Worm (Caenorhabditis elegans) whole organism, early embryonic: ENCODE results near the gene exh-1.

Experiments
- B0310.2 ChIP-seq: sonication (generic microtip); optimal IDR thresholded peaks from 2 replicates; lab custom pipeline; 2016; ENCODE audit warnings: mild to moderate bottlenecking, missing genetic modification characterization, missing compliant biosample characterization
- F13C5.2 ChIP-seq: sonication (generic microtip); optimal IDR thresholded peaks from 2 replicates; lab custom pipeline; 2017; ENCODE audit warnings: mild to moderate bottlenecking, missing genetic modification characterization, inconsistent platforms, missing compliant biosample characterization
- aly-1 ChIP-seq: sonication (generic microtip); optimal IDR thresholded peaks from 2 replicates; lab custom pipeline; 2016; ENCODE audit warnings: missing genetic modification characterization, missing compliant biosample characterization
- ama-1 ChIP-seq: fragments of 150-350 bp; optimal IDR thresholded peaks from 2 replicates; lab custom pipeline; 2014
- ceh-13 ChIP-seq: fragments of 200-800 bp; sonication (Bioruptor generic); optimal IDR thresholded peaks from 2 replicates; lab custom pipeline; 2018; ENCODE audit warnings: mild to moderate bottlenecking, missing genetic modification characterization, missing compliant biosample characterization
- ceh-36 ChIP-seq: sonication (generic microtip); optimal IDR thresholded peaks from 2 replicates; lab custom pipeline; 2016; ENCODE audit warnings: missing genetic modification characterization, inconsistent platforms, missing compliant biosample characterization
- ets-7 ChIP-seq: sonication (generic microtip); optimal IDR thresholded peaks from 2 replicates; lab custom pipeline; 2016; ENCODE audit warnings: missing genotype, missing genetic modification characterization, missing compliant biosample characterization
- flt-1 ChIP-seq: fragments of 200-800 bp; sonication (Bioruptor generic); IDR thresholded peaks from 2 replicates; pipeline ENCODE4 v1.3.6; 2022; ENCODE audit warnings: missing genetic modification characterization, missing compliant biosample characterization
- hmbx-1 ChIP-seq: sonication (generic microtip); optimal IDR thresholded peaks from 2 replicates; lab custom pipeline; 2016; ENCODE audit warnings: mild to moderate bottlenecking, missing genetic modification characterization, missing compliant biosample characterization
- hmg-4 ChIP-seq: fragments of 200-800 bp; sonication (Bioruptor generic); optimal IDR thresholded peaks from 2 replicates; lab custom pipeline; 2018; ENCODE audit warnings: mild to moderate bottlenecking, missing genetic modification characterization, missing compliant biosample characterization
- hnd-1 ChIP-seq: sonication (generic microtip); optimal IDR thresholded peaks from 2 replicates; lab custom pipeline; 2016; ENCODE audit warnings: missing genetic modification characterization, missing compliant biosample characterization
- pes-1 ChIP-seq: fragments of 200-800 bp; sonication (Bioruptor generic); IDR thresholded peaks from 2 replicates; pipeline ENCODE4 v1.3.6; 2022; ENCODE audit warnings: missing genetic modification reagents, missing genetic modification characterization, missing compliant biosample characterization
- scrt-1 ChIP-seq: fragments of 200-800 bp; sonication (Bioruptor generic); IDR thresholded peaks from 2 replicates; pipeline ENCODE4 v1.3.6; 2022; ENCODE audit warnings: missing genetic modification characterization, missing compliant biosample characterization
- sea-1 ChIP-seq: fragments of 200-800 bp; sonication (Bioruptor generic); conservative IDR thresholded peaks from 2 replicates; pipeline ENCODE4 v1.3.6; 2022; ENCODE audit warnings: missing genetic modification characterization, missing compliant biosample characterization
- tbx-11 ChIP-seq: fragments of 200-800 bp; sonication (Bioruptor generic); IDR thresholded peaks from 2 replicates; pipeline ENCODE4 v1.3.6; 2022; ENCODE audit warnings: missing genetic modification characterization, missing compliant biosample characterization
- tbx-37 ChIP-seq: fragments of 200-800 bp; sonication (Bioruptor generic); conservative IDR thresholded peaks from 2 replicates; pipeline ENCODE4 v1.3.6; 2022; ENCODE audit warnings: missing genetic modification reagents, missing genetic modification characterization, missing compliant biosample characterization
- tra-4 ChIP-seq: sonication (generic microtip); optimal IDR thresholded peaks from 2 replicates; lab custom pipeline; 2017; ENCODE audit warnings: missing genetic modification characterization, missing compliant biosample characterization

exh-1 gene

ce11 chrV:3124912-3125311 is 32.0 kb upstream of the exh-1 start, which contains the start of gene Y73C8C.12:
Y73C8C.12 (plus strand) TSS chrV:3125212.
- TF ChIP-seq tbx-37 (GFP tag; lab: Robert Waterston, UW), result no peak
- TF ChIP-seq pes-1 (GFP tag; lab: Robert Waterston, UW), result no peak
- TF ChIP-seq ceh-13 (GFP tag; lab: Kevin White, UChicago), result no peak
- TF ChIP-seq hnd-1, result no peak
- TF ChIP-seq ceh-36, result no peak
- TF ChIP-seq ets-7 (tag; lab: Kevin White, UChicago), result no peak
- TF ChIP-seq ama-1 (lab: Kevin White, UChicago), result no peak
- no peak for TF ChIP-seq F13C5.2 (tag; lab: Kevin White, UChicago)
- TF ChIP-seq hmg-4 (GFP tag; lab: Kevin White, UChicago), result no peak
- no peak for TF ChIP-seq tra-4
- TF ChIP-seq scrt-1, result no peak
- TF ChIP-seq B0310.2, result no peak
- no peak for TF ChIP-seq flt-1 (GFP tag; lab: Robert Waterston, UW)
- no peak for TF ChIP-seq sea-1 (GFP tag; lab: Robert Waterston, UW)
- TF ChIP-seq tbx-11, result no peak
- TF ChIP-seq aly-1 (tag; lab: Kevin White, UChicago), result no peak
- TF ChIP-seq hmbx-1 (tag; lab: Kevin White, UChicago), result no peak

ce11 chrV:3127670-3128069 is 29.2 kb upstream of the exh-1 start, which contains the start of gene Y73C8C.10:
Y73C8C.10 (minus strand) TSS chrV:3127770.
- TF ChIP-seq ceh-36 (no peak), F13C5.2 (tag; lab: Kevin White, UChicago) (no peak), tbx-37 (GFP tag; lab: Robert Waterston, UW) (no peak), sea-1 (GFP tag; lab: Robert Waterston, UW) (no peak), pes-1 (GFP tag; lab: Robert Waterston, UW) (no peak), ceh-13 (GFP tag; lab: Kevin White, UChicago) (no peak)

- TF ChIP-seq ceh-36 (no peak), F13C5.2 (tag; lab: Kevin White, UChicago) (no peak), hnd-1 (no peak), tbx-11 (no peak), tbx-37 (GFP tag; lab: Robert Waterston, UW) (no peak), tra-4 (no peak), sea-1 (GFP tag; lab: Robert Waterston, UW) (no peak), ama-1 (lab: Kevin White, UChicago) (no peak), scrt-1 (no peak), hmg-4 (GFP tag; lab: Kevin White, UChicago) (no peak), hmbx-1 (tag; lab: Kevin White, UChicago) (no peak), aly-1 (tag; lab: Kevin White, UChicago) (no peak), flt-1 (GFP tag; lab: Robert Waterston, UW) (no peak), ceh-13 (GFP tag; lab: Kevin White, UChicago) (no peak), ets-7 (tag; lab: Kevin White, UChicago) (no peak), B0310.2 (no peak), pes-1 (GFP tag; lab: Robert Waterston, UW) (no peak)
These were observed 28.1 kb upstream of the exh-1 start, which contains the start of gene tat-6 for ce11 chrV:3128803-3129202. tat-6 (plus strand) TSS chrV:3129103.

- no peak for TF ChIP-seq tbx-11
- no peak for TF ChIP-seq tbx-37 (GFP tag; lab: Robert Waterston, UW)
- TF ChIP-seq pes-1 (GFP tag; lab: Robert Waterston, UW), result 0 out of 2 replicates have a peak, but pooled peaks have one; percentile 30
- no peak for TF ChIP-seq tra-4
- no peak for TF ChIP-seq flt-1 (GFP tag; lab: Robert Waterston, UW)
- TF ChIP-seq sea-1 (GFP tag; lab: Robert Waterston, UW), result no peak
These were observed 24.8 kb upstream of the exh-1 start for ce11 chrV:3132116-3132515.

- no peak for TF ChIP-seq scrt-1
- no peak for TF ChIP-seq sea-1 (GFP tag; lab: Robert Waterston, UW)
- no peak for TF ChIP-seq ceh-13 (GFP tag; lab: Kevin White, UChicago)
These were observed 23.6 kb upstream of the exh-1 start, which contains the start of gene F02C9.2 for ce11 chrV:3133293-3133755. F02C9.2 (plus strand) TSS chrV:3133705.

ce11 chrV:3138488-3138887 is 18.4 kb upstream of the exh-1 start, which contains the start of the genes irld-3 and F02C9.1:
irld-3 (minus strand) TSS chrV:3138588.
F02C9.1 (plus strand) TSS chrV:3138703.
- no peak for TF ChIP-seq ceh-13 (GFP tag; lab: Kevin White, UChicago)

ce11 chrV:3141190-3141589 is 15.7 kb upstream of the exh-1 start, which contains the start of gene srab-9:
srab-9 (minus strand) TSS chrV:3141290.
- TF ChIP-seq pes-1 (GFP tag; lab: Robert Waterston, UW) (no peak), hmbx-1 (tag; lab: Kevin White, UChicago) (no peak), ama-1 (lab: Kevin White, UChicago) (no peak), sea-1 (GFP tag; lab: Robert Waterston, UW) (no peak), tbx-37 (GFP tag; lab: Robert Waterston, UW) (no peak), hnd-1 (no peak)

- TF ChIP-seq tra-4 (no peak), ceh-13 (GFP tag; lab: Kevin White, UChicago) (no peak)
These were observed 12.4 kb upstream of the exh-1 start, which contains the start of gene srab-10 for ce11 chrV:3144494-3144893. srab-10 (minus strand) TSS chrV:3144594.

ce11 chrV:3145241-3145640 is 11.6 kb upstream of the exh-1 start:
- no peak for TF ChIP-seq hmbx-1 (tag; lab: Kevin White, UChicago)
- no peak for TF ChIP-seq B0310.2
